Fruit fly (Drosophila melanogaster) whole organism, embryonic: ENCODE results near the gene CG32651.

Experiments
- Antp ChIP-seq: fragments of 200-800 bp; sonication (Bioruptor generic); optimal IDR thresholded peaks from 3 replicates; lab custom pipeline; 2016; ENCODE audit warnings: missing biosample characterization, missing genetic modification characterization
- Atf6 ChIP-seq: fragments of 200-800 bp; sonication (Bioruptor generic); IDR thresholded peaks from 2 replicates; pipeline ENCODE4 v1.3.6; 2022; ENCODE audit warnings: missing biosample characterization, missing genetic modification characterization
- CG10209 ChIP-seq: fragments of 200-800 bp; sonication (Bioruptor generic); optimal IDR thresholded peaks from 3 replicates; lab custom pipeline; 2017; ENCODE audit warnings: missing biosample characterization, mild to moderate bottlenecking, missing genetic modification characterization, missing genetic modification reagents
- CG12391 ChIP-seq: fragments of 200-800 bp; sonication (Bioruptor generic); optimal IDR thresholded peaks from 3 replicates; lab custom pipeline; 2018; ENCODE audit warnings: missing biosample characterization, mild to moderate bottlenecking, missing genetic modification characterization, moderate library complexity
- CG12659 ChIP-seq: fragments of 200-800 bp; sonication (Bioruptor generic); optimal IDR thresholded peaks from 3 replicates; lab custom pipeline; 2017; ENCODE audit warnings: mild to moderate bottlenecking, missing biosample characterization, missing genetic modification reagents, missing genetic modification characterization
- CG14014 ChIP-seq: fragments of 200-800 bp; sonication (Bioruptor generic); IDR thresholded peaks from 2 replicates; pipeline ENCODE4 v1.3.6; 2022; ENCODE audit warnings: missing biosample characterization, missing genetic modification characterization
- CG14441 ChIP-seq: fragments of 200-800 bp; sonication (Bioruptor generic); IDR thresholded peaks from 2 replicates; pipeline ENCODE4 v1.3.6; 2022; ENCODE audit warnings: missing biosample characterization, missing genetic modification characterization
- CG14710 ChIP-seq: fragments of 200-800 bp; sonication (Bioruptor generic); optimal IDR thresholded peaks from 3 replicates; lab custom pipeline; 2019; ENCODE audit warnings: missing biosample characterization, mild to moderate bottlenecking, missing genetic modification characterization, moderate library complexity
- CG15073 ChIP-seq: fragments of 200-800 bp; sonication (Bioruptor generic); optimal IDR thresholded peaks from 2 replicates; lab custom pipeline; 2016; ENCODE audit warnings: missing biosample characterization, missing genetic modification characterization
- CG16813 ChIP-seq: fragments of 200-800 bp; sonication (Bioruptor generic); IDR thresholded peaks from 3 replicates; pipeline ENCODE4 v1.3.6; 2022; ENCODE audit warnings: missing biosample characterization, missing genetic modification characterization; ENCODE audit not compliant: partially characterized antibody
- CG2889 ChIP-seq: fragments of 200-800 bp; sonication (Bioruptor generic); IDR thresholded peaks from 3 replicates; pipeline ENCODE4 v1.3.6; 2022; ENCODE audit warnings: missing biosample characterization, missing genetic modification characterization
- CG34376 ChIP-seq: fragments of 200-800 bp; sonication (Bioruptor generic); optimal IDR thresholded peaks from 2 replicates; lab custom pipeline; 2018; ENCODE audit warnings: missing biosample characterization, mild to moderate bottlenecking, missing genetic modification characterization
- CG43689 ChIP-seq: fragments of 200-800 bp; sonication (Bioruptor generic); IDR thresholded peaks from 2 replicates; pipeline ENCODE4 v1.3.6; 2022; ENCODE audit warnings: missing biosample characterization, missing genetic modification characterization
- CG4404 ChIP-seq: fragments of 200-800 bp; sonication (Bioruptor generic); IDR thresholded peaks from 2 replicates; pipeline ENCODE4 v1.3.6; 2022; ENCODE audit warnings: missing biosample characterization, missing genetic modification characterization
- CG7357 ChIP-seq: fragments of 200-800 bp; sonication (Bioruptor generic); IDR thresholded peaks from 3 replicates; pipeline ENCODE4 v1.3.6; 2022; ENCODE audit warnings: missing biosample characterization, missing genetic modification characterization
- CG8359 ChIP-seq: fragments of 200-800 bp; sonication (Bioruptor generic); optimal IDR thresholded peaks from 2 replicates; lab custom pipeline; 2017; ENCODE audit warnings: missing biosample characterization, mild to moderate bottlenecking, missing genetic modification characterization, borderline replicate concordance
- CG8478 ChIP-seq: fragments of >200 bp; optimal IDR thresholded peaks from 2 replicates; lab custom pipeline; 2018
- CG9437 ChIP-seq: fragments of 200-800 bp; sonication (Bioruptor generic); optimal IDR thresholded peaks from 2 replicates; lab custom pipeline; 2018; ENCODE audit warnings: missing biosample characterization, mild to moderate bottlenecking, missing genetic modification characterization
- CG9609 ChIP-seq: fragments of 200-800 bp; sonication (Bioruptor generic); optimal IDR thresholded peaks from 3 replicates; lab custom pipeline; 2016; ENCODE audit warnings: missing biosample characterization, missing genetic modification characterization
- D ChIP-seq, 2 experiments: fragments of 200-800 bp in 1 of 2; fragments of >200 bp in 1 of 2; sonication (Bioruptor generic) in 1 of 2; optimal IDR thresholded peaks; 2 replicates in 1 of 2; 3 replicates in 1 of 2; lab custom pipeline; 2017; ENCODE audit warnings: mild to moderate bottlenecking in 1 of 2, missing biosample characterization in 1 of 2, missing genetic modification characterization in 1 of 2, missing genetic modification reagents in 1 of 2
- D19B ChIP-seq: fragments of 200-800 bp; sonication (Bioruptor generic); optimal IDR thresholded peaks from 2 replicates; lab custom pipeline; 2017; ENCODE audit warnings: missing biosample characterization, mild to moderate bottlenecking, missing genetic modification characterization
- Elba2 ChIP-seq: fragments of 200-800 bp; sonication (Bioruptor generic); optimal IDR thresholded peaks from 3 replicates; lab custom pipeline; 2016; ENCODE audit warnings: missing biosample characterization, missing genetic modification characterization
- HHEX ChIP-seq: fragments of 200-800 bp; sonication (Bioruptor generic); optimal IDR thresholded peaks from 3 replicates; lab custom pipeline; 2017; ENCODE audit warnings: missing biosample characterization, mild to moderate bottlenecking, missing genetic modification characterization, missing genetic modification reagents
- HLH54F ChIP-seq: fragments of 200-800 bp; sonication (Bioruptor generic); optimal IDR thresholded peaks from 3 replicates; lab custom pipeline; 2016; ENCODE audit warnings: missing biosample characterization, missing genetic modification characterization
- Hmr ChIP-seq: fragments of 200-800 bp; sonication (Bioruptor generic); optimal IDR thresholded peaks from 3 replicates; lab custom pipeline; 2017; ENCODE audit warnings: mild to moderate bottlenecking, missing biosample characterization, missing genetic modification reagents, missing genetic modification characterization
- Kr ChIP-seq: fragments of 200-800 bp; sonication (Bioruptor generic); optimal IDR thresholded peaks from 2 replicates; lab custom pipeline; 2017; ENCODE audit warnings: missing biosample characterization, mild to moderate bottlenecking, missing genetic modification characterization
- Max ChIP-seq: fragments of 200-800 bp; sonication (Bioruptor generic); optimal IDR thresholded peaks from 2 replicates; lab custom pipeline; 2016; ENCODE audit warnings: missing biosample characterization, mild to moderate bottlenecking, missing genetic modification characterization
- Neu2 ChIP-seq: fragments of 200-800 bp; sonication (Bioruptor generic); optimal IDR thresholded peaks from 3 replicates; lab custom pipeline; 2016; ENCODE audit warnings: missing biosample characterization, missing genetic modification characterization, borderline replicate concordance
- Nf-YB ChIP-seq: fragments of 200-800 bp; sonication (Bioruptor generic); optimal IDR thresholded peaks from 3 replicates; lab custom pipeline; 2019; ENCODE audit warnings: missing biosample characterization, mild to moderate bottlenecking, missing genetic modification characterization, moderate library complexity
- Oaz ChIP-seq: fragments of 200-800 bp; sonication (Bioruptor generic); IDR thresholded peaks from 2 replicates; pipeline ENCODE4 v1.3.6; 2022; ENCODE audit warnings: missing biosample characterization, missing genetic modification characterization
- Pdp1 ChIP-seq, 2 experiments: fragments of 200-800 bp; sonication (Bioruptor generic); optimal IDR thresholded peaks; 3 replicates each; lab custom pipeline; 2016; ENCODE audit warnings: missing biosample characterization in 2 of 2, missing genetic modification characterization in 2 of 2, mild to moderate bottlenecking in 1 of 2, moderate library complexity in 1 of 2
- Poxn ChIP-seq: fragments of 200-800 bp; sonication (Bioruptor generic); IDR thresholded peaks from 2 replicates; pipeline ENCODE4 v1.3.6; 2022; ENCODE audit warnings: missing biosample characterization, missing genetic modification characterization
- Ptx1 ChIP-seq: fragments of 200-800 bp; sonication (Bioruptor generic); IDR thresholded peaks from 2 replicates; pipeline ENCODE4 v1.3.6; 2022; ENCODE audit warnings: missing biosample characterization, missing genetic modification characterization
- Sox102F ChIP-seq: fragments of 200-800 bp; sonication (Bioruptor generic); optimal IDR thresholded peaks from 2 replicates; lab custom pipeline; 2018; ENCODE audit warnings: missing biosample characterization, mild to moderate bottlenecking, missing genetic modification characterization, moderate library complexity
- ac ChIP-seq: fragments of 200-800 bp; sonication (Bioruptor generic); optimal IDR thresholded peaks from 3 replicates; lab custom pipeline; 2017; ENCODE audit warnings: missing biosample characterization, mild to moderate bottlenecking, missing genetic modification characterization
- cas ChIP-seq: fragments of 200-800 bp; sonication (Bioruptor generic); IDR thresholded peaks from 2 replicates; pipeline ENCODE4 v1.3.6; 2022; ENCODE audit warnings: missing biosample characterization, missing genetic modification characterization
- crp ChIP-seq, 2 experiments: fragments of 200-800 bp; sonication (Bioruptor generic); optimal IDR thresholded peaks; 2 replicates in 1 of 2; 3 replicates in 1 of 2; lab custom pipeline; 2017; ENCODE audit warnings: missing biosample characterization in 2 of 2, missing genetic modification characterization in 2 of 2, mild to moderate bottlenecking in 1 of 2, moderate library complexity in 1 of 2
- da ChIP-seq: fragments of 200-800 bp; sonication (Bioruptor generic); optimal IDR thresholded peaks from 2 replicates; lab custom pipeline; 2016; ENCODE audit warnings: missing biosample characterization, missing genetic modification characterization
- dan ChIP-seq: fragments of 200-800 bp; sonication (Bioruptor generic); IDR thresholded peaks from 2 replicates; pipeline ENCODE4 v1.3.6; 2022; ENCODE audit warnings: missing biosample characterization, missing genetic modification characterization
- eve ChIP-seq, 2 experiments: fragments of >200 bp; optimal IDR thresholded peaks; 2 replicates each; lab custom pipeline; 2017; ENCODE audit warnings: missing biosample characterization in 2 of 2, missing genetic modification characterization in 2 of 2
- fd64A ChIP-seq: fragments of 200-800 bp; sonication (Bioruptor generic); optimal IDR thresholded peaks from 3 replicates; lab custom pipeline; 2018; ENCODE audit warnings: missing biosample characterization, mild to moderate bottlenecking, missing genetic modification characterization
- gsb-n ChIP-seq: fragments of 200-800 bp; sonication (Bioruptor generic); optimal IDR thresholded peaks from 3 replicates; lab custom pipeline; 2018; ENCODE audit warnings: missing biosample characterization, mild to moderate bottlenecking, missing genetic modification characterization
- ind ChIP-seq: fragments of 200-800 bp; sonication (Bioruptor generic); optimal IDR thresholded peaks from 3 replicates; lab custom pipeline; 2016; ENCODE audit warnings: missing biosample characterization, missing genetic modification characterization
- otp ChIP-seq: fragments of 200-800 bp; sonication (Bioruptor generic); IDR thresholded peaks from 3 replicates; pipeline ENCODE4, ENCODE4 v1.3.6; 2022; ENCODE audit warnings: missing biosample characterization, missing genetic modification characterization
- repo ChIP-seq: fragments of 200-800 bp; sonication (Bioruptor generic); optimal IDR thresholded peaks from 2 replicates; lab custom pipeline; 2016; ENCODE audit warnings: missing biosample characterization, missing genetic modification characterization
- rib ChIP-seq: fragments of 200-800 bp; sonication (Bioruptor generic); IDR thresholded peaks from 2 replicates; pipeline ENCODE4 v1.3.6; 2022; ENCODE audit warnings: missing biosample characterization, missing genetic modification characterization
- sc ChIP-seq, 3 experiments: fragments of >200 bp in 2 of 3; fragments of 200-800 bp in 1 of 3; sonication (Bioruptor generic) in 1 of 3; optimal IDR thresholded peaks; 2 replicates in 2 of 3; 3 replicates in 1 of 3; lab custom pipeline; 2017; ENCODE audit warnings: mild to moderate bottlenecking in 1 of 3, missing biosample characterization in 1 of 3, missing genetic modification characterization in 1 of 3, missing genetic modification reagents in 1 of 3
- sim ChIP-seq: fragments of 200-800 bp; sonication (Bioruptor generic); IDR thresholded peaks from 2 replicates; pipeline ENCODE4 v1.3.6; 2022; ENCODE audit warnings: missing biosample characterization, missing genetic modification characterization
- slbo ChIP-seq: fragments of 200-800 bp; sonication (Bioruptor generic); IDR thresholded peaks from 2 replicates; pipeline ENCODE4 v1.3.6; 2022; ENCODE audit warnings: missing biosample characterization, missing genetic modification characterization
- sug ChIP-seq: fragments of 200-800 bp; optimal IDR thresholded peaks from 2 replicates; lab custom pipeline; 2019; ENCODE audit warnings: missing biosample characterization, mild to moderate bottlenecking, missing genetic modification characterization, moderate library complexity

CG32651 gene

dm6 chrX:12454358-12454757, 46.1 kb upstream of the CG32651 start, which contains the start of gene CG15927 (continued):
- TF ChIP-seq sim (GFP tag; lab: Robert Waterston, UW) (no peak), CG16813 (no peak), CG34376 (GFP tag; lab: Kevin White, UChicago) (no peak), Elba2 (GFP tag; lab: Kevin White, UChicago) (no peak), CG8359 (GFP tag; lab: Kevin White, UChicago) (peak; percentile 46), Poxn (GFP tag; lab: Robert Waterston, UW) (no peak), cas (no peak), HLH54F (GFP tag; lab: Kevin White, UChicago) (no peak), Neu2 (GFP tag; lab: Kevin White, UChicago) (no peak), HHEX (GFP tag; lab: Kevin White, UChicago) (no peak), fd64A (GFP tag; lab: Kevin White, UChicago) (peak; percentile 57), Max (GFP tag; lab: Kevin White, UChicago) (peak; percentile 4), D (optimal IDR thresholded peaks at IDR 0.05; lab: Kevin White, UChicago) (no peak), D (GFP tag; optimal IDR thresholded peaks at IDR 0.05; lab: Kevin White, UChicago) (peak; percentile 50), CG4404 (no peak; the same call in 1 of the 2 replicates), sc (optimal IDR thresholded peaks at IDR 0.05; lab: Kevin White, UChicago) (no peak), sc (GFP tag; optimal IDR thresholded peaks at IDR 0.05; lab: Kevin White, UChicago) (peak; percentile 44), CG14710 (tag; lab: Kevin White, UChicago) (peak; percentile 29), Antp (no peak), CG14014 (GFP tag; lab: Robert Waterston, UW) (peak; percentile 71), CG14441 (GFP tag; lab: Robert Waterston, UW) (no peak), CG12659 (GFP tag; lab: Kevin White, UChicago) (peak; percentile 4), Atf6 (peak; percentile 63; the same call in 1 of the 2 replicates), sug (no peak), CG8478 (lab: Kevin White, UChicago) (no peak), otp (GFP tag; lab: Robert Waterston, UW) (0 out of 3 replicates have a peak, but pooled peaks have one; percentile 33), dan (GFP tag; lab: Robert Waterston, UW) (no peak), crp (GFP tag; optimal IDR thresholded peaks at IDR 0.05; lab: Kevin White, UChicago) (no peak), Pdp1 (GFP tag; optimal IDR thresholded peaks at IDR 0.05; lab: Kevin White, UChicago) (peak in 1 of 2 experiments; percentile 58), Kr (GFP tag; lab: Kevin White, UChicago) (no peak), CG10209 (GFP tag; lab: Kevin White, UChicago) (peak; percentile 31), CG15073 (GFP tag; lab: Kevin White, UChicago) (no peak), repo (GFP tag; lab: Kevin White, UChicago) (no peak), slbo (peak; percentile 51), CG9437 (GFP tag; lab: Kevin White, UChicago) (no peak), Sox102F (GFP tag; lab: Kevin White, UChicago) (peak; percentile 83), CG7357 (GFP tag; lab: Robert Waterston, UW) (no peak), ac (GFP tag; lab: Kevin White, UChicago) (no peak), CG9609 (GFP tag; lab: Kevin White, UChicago) (no peak), Nf-YB (GFP tag; lab: Kevin White, UChicago) (no peak), Ptx1 (GFP tag; lab: Robert Waterston, UW) (no peak), D19B (GFP tag; lab: Kevin White, UChicago) (no peak), CG2889 (GFP tag; lab: Robert Waterston, UW) (no peak; the same call in 2 of the 3 replicates), CG12391 (tag; lab: Kevin White, UChicago) (peak; percentile 67), rib (no peak), eve (GFP tag; optimal IDR thresholded peaks at IDR 0.05; lab: Kevin White, UChicago) (peak in 1 of 2 experiments; percentile 63), Hmr (no peak), CG43689 (GFP tag; lab: Robert Waterston, UW) (no peak), Oaz (GFP tag; lab: Robert Waterston, UW) (peak; percentile 45), gsb-n (tag; lab: Kevin White, UChicago) (peak; percentile 47), ind (GFP tag; lab: Kevin White, UChicago) (peak; percentile 54), da (no peak)
